Worm (Caenorhabditis elegans) whole organism, L1 larva: ENCODE results near the gene dmd-3.

Source experiments
- C16A3.4 ChIP-seq: fragments of 150-350 bp; optimal IDR thresholded peaks from 2 replicates; lab custom pipeline; 2014; ENCODE audit warnings: missing biosample characterization, missing genetic modification characterization
- F16B12.6 ChIP-seq: fragments of 150-350 bp; optimal IDR thresholded peaks from 2 replicates; lab custom pipeline; 2014; ENCODE audit warnings: missing biosample characterization, missing genetic modification characterization
- Y116A8C.19 ChIP-seq: sonication (generic microtip); optimal IDR thresholded peaks from 2 replicates; lab custom pipeline; 2016; ENCODE audit warnings: missing compliant biosample characterization, missing genetic modification characterization, borderline replicate concordance
- aha-1 ChIP-seq: fragments of 150-350 bp; optimal IDR thresholded peaks from 2 replicates; lab custom pipeline; 2014; ENCODE audit warnings: missing biosample characterization, missing genetic modification characterization
- aly-2 ChIP-seq: fragments of 150-350 bp; optimal IDR thresholded peaks from 2 replicates; lab custom pipeline; 2014; ENCODE audit warnings: missing biosample characterization, missing genetic modification characterization
- blmp-1 ChIP-seq: fragments of 150-350 bp; optimal IDR thresholded peaks from 2 replicates; lab custom pipeline; 2014; ENCODE audit warnings: missing biosample characterization, missing genetic modification characterization
- ceh-82 ChIP-seq, 3 experiments: fragments of 150-350 bp in 1 of 3; sonication (generic microtip) in 2 of 3; optimal IDR thresholded peaks; 2 replicates each; lab custom pipeline; 2014 to 2017; ENCODE audit warnings: missing biosample characterization in 3 of 3, missing genetic modification characterization in 3 of 3
- ceh-88 ChIP-seq: fragments of 200-800 bp; sonication (Bioruptor generic); IDR thresholded peaks from 2 replicates; pipeline ENCODE4 v1.3.6; 2022; ENCODE audit warnings: missing genetic modification characterization, missing compliant biosample characterization
- dpl-1 ChIP-seq, 3 experiments: fragments of 150-350 bp in 2 of 3; sonication (generic microtip) in 1 of 3; optimal IDR thresholded peaks; 2 replicates each; lab custom pipeline; 2014 to 2017; ENCODE audit warnings: missing biosample characterization in 3 of 3, missing genetic modification characterization in 3 of 3, missing genetic modification reagents in 3 of 3
- dsc-1 ChIP-seq: sonication (generic microtip); optimal IDR thresholded peaks from 2 replicates; lab custom pipeline; 2016; ENCODE audit warnings: mild to moderate bottlenecking, missing genetic modification characterization, missing compliant biosample characterization
- efl-1 ChIP-seq, 4 experiments: fragments of 150-350 bp; optimal IDR thresholded peaks in 3 of 4; peaks in 1 of 4; 1 replicate in 1 of 4; 2 replicates in 3 of 4; lab custom pipeline; 2014; ENCODE audit warnings: missing biosample characterization in 2 of 4, missing genetic modification characterization in 2 of 4, missing genetic modification reagents in 2 of 4
- fkh-10 ChIP-seq: sonication (generic microtip); optimal IDR thresholded peaks from 2 replicates; lab custom pipeline; 2017; ENCODE audit warnings: missing biosample characterization, missing genetic modification reagents, missing genetic modification characterization
- fkh-4 ChIP-seq: sonication (generic microtip); optimal IDR thresholded peaks from 2 replicates; lab custom pipeline; 2016; ENCODE audit warnings: missing compliant biosample characterization, missing genetic modification characterization, borderline replicate concordance
- fkh-8 ChIP-seq: sonication (generic microtip); optimal IDR thresholded peaks from 2 replicates; lab custom pipeline; 2016; ENCODE audit warnings: mild to moderate bottlenecking, missing genetic modification characterization, missing compliant biosample characterization
- fos-1 ChIP-seq: fragments of 150-350 bp; optimal IDR thresholded peaks from 2 replicates; lab custom pipeline; 2014; ENCODE audit warnings: missing biosample characterization, missing genetic modification characterization
- grh-1 ChIP-seq: fragments of 200-800 bp; sonication (Bioruptor generic); IDR thresholded peaks from 2 replicates; pipeline ENCODE4 v1.3.6; 2022; ENCODE audit warnings: missing genetic modification reagents, missing genetic modification characterization, missing compliant biosample characterization
- hlh-17 ChIP-seq: fragments of 200-800 bp; sonication (Bioruptor generic); optimal IDR thresholded peaks from 2 replicates; lab custom pipeline; 2018; ENCODE audit warnings: missing genetic modification characterization, mild to moderate bottlenecking, missing compliant biosample characterization, moderate library complexity, borderline replicate concordance
- hlh-4 ChIP-seq: sonication (generic microtip); optimal IDR thresholded peaks from 2 replicates; lab custom pipeline; 2016; ENCODE audit warnings: mild to moderate bottlenecking, missing genetic modification characterization, missing compliant biosample characterization
- hpl-2 ChIP-seq: fragments of 150-350 bp; optimal IDR thresholded peaks from 2 replicates; lab custom pipeline; 2014; ENCODE audit warnings: missing biosample characterization, missing genetic modification reagents, missing genetic modification characterization
- irx-1 ChIP-seq: sonication (generic microtip); optimal IDR thresholded peaks from 2 replicates; lab custom pipeline; 2016; ENCODE audit warnings: missing genetic modification characterization, missing compliant biosample characterization
- isw-1 ChIP-seq: fragments of 200-800 bp; sonication (Bioruptor generic); IDR thresholded peaks from 2 replicates; pipeline ENCODE4 v1.3.6; 2022; ENCODE audit warnings: missing genetic modification characterization, missing compliant biosample characterization
- lin-35 ChIP-seq, 2 experiments: fragments of 150-350 bp; optimal IDR thresholded peaks; 2 replicates each; lab custom pipeline; 2014; ENCODE audit warnings: missing biosample characterization in 2 of 2, missing genetic modification characterization in 2 of 2, missing genetic modification reagents in 2 of 2
- lsy-2 ChIP-seq, 2 experiments: fragments of 150-350 bp; optimal IDR thresholded peaks; 2 replicates each; lab custom pipeline; 2014; ENCODE audit warnings: missing biosample characterization in 2 of 2, missing genetic modification characterization in 2 of 2
- mdl-1 ChIP-seq, 2 experiments: fragments of 150-350 bp; optimal IDR thresholded peaks; 2 replicates each; lab custom pipeline; 2014 to 2017; ENCODE audit warnings: missing biosample characterization in 2 of 2, missing genetic modification characterization in 2 of 2, inconsistent platforms in 1 of 2
- mef-2 ChIP-seq: fragments of 150-350 bp; optimal IDR thresholded peaks from 2 replicates; lab custom pipeline; 2014; ENCODE audit warnings: missing biosample characterization, missing genetic modification characterization
- mep-1 ChIP-seq: fragments of 150-350 bp; optimal IDR thresholded peaks from 2 replicates; lab custom pipeline; 2014; ENCODE audit warnings: missing biosample characterization, missing genetic modification characterization
- nhr-11 ChIP-seq: fragments of 150-350 bp; optimal IDR thresholded peaks from 2 replicates; lab custom pipeline; 2014; ENCODE audit warnings: missing biosample characterization, missing genetic modification characterization
- nhr-19 ChIP-seq: fragments of 200-800 bp; sonication (Bioruptor generic); conservative IDR thresholded peaks from 2 replicates; pipeline ENCODE4 v1.3.6; 2022; ENCODE audit warnings: missing genetic modification characterization, missing compliant biosample characterization
- nhr-47 ChIP-seq: sonication (generic microtip); optimal IDR thresholded peaks from 2 replicates; lab custom pipeline; 2016; ENCODE audit warnings: mild to moderate bottlenecking, missing genetic modification characterization, moderate library complexity, missing compliant biosample characterization
- nhr-71 ChIP-seq: sonication (generic microtip); optimal IDR thresholded peaks from 2 replicates; lab custom pipeline; 2016; ENCODE audit warnings: mild to moderate bottlenecking, missing genetic modification characterization, moderate library complexity, missing compliant biosample characterization
- nhr-77 ChIP-seq: fragments of 150-350 bp; optimal IDR thresholded peaks from 2 replicates; lab custom pipeline; 2014; ENCODE audit warnings: missing biosample characterization, missing genetic modification characterization
- nhr-84 ChIP-seq: sonication (generic microtip); optimal IDR thresholded peaks from 2 replicates; lab custom pipeline; 2017; ENCODE audit warnings: missing biosample characterization, missing genetic modification characterization
- nhr-85 ChIP-seq: sonication (generic microtip); peaks from one replicate; lab custom pipeline; 2016; ENCODE audit warnings: missing genetic modification characterization, inconsistent platforms, missing compliant biosample characterization
- nhr-90 ChIP-seq: sonication (generic microtip); optimal IDR thresholded peaks from 2 replicates; lab custom pipeline; 2016; ENCODE audit warnings: mild to moderate bottlenecking, missing genetic modification characterization, missing compliant biosample characterization; ENCODE audit not compliant: poor library complexity
- skn-1 ChIP-seq: fragments of 150-350 bp; optimal IDR thresholded peaks from 2 replicates; lab custom pipeline; 2014; ENCODE audit warnings: missing biosample characterization, missing genetic modification characterization
- snpc-4 ChIP-seq: fragments of 150-350 bp; optimal IDR thresholded peaks from 2 replicates; lab custom pipeline; 2014; ENCODE audit warnings: missing biosample characterization, missing genetic modification characterization
- snu-23 ChIP-seq: sonication (generic microtip); optimal IDR thresholded peaks from 2 replicates; lab custom pipeline; 2016; ENCODE audit warnings: missing genetic modification characterization, missing compliant biosample characterization
- sup-37 ChIP-seq: fragments of 200-800 bp; sonication (Bioruptor generic); optimal IDR thresholded peaks from 2 replicates; lab custom pipeline; 2018; ENCODE audit warnings: mild to moderate bottlenecking, missing genetic modification characterization, missing compliant biosample characterization
- swsn-7 ChIP-seq: sonication (generic microtip); optimal IDR thresholded peaks from 2 replicates; lab custom pipeline; 2016; ENCODE audit warnings: missing genetic modification characterization, missing compliant biosample characterization
- tbx-2 ChIP-seq: sonication (generic microtip); optimal IDR thresholded peaks from 2 replicates; lab custom pipeline; 2016; ENCODE audit warnings: missing genetic modification characterization, missing compliant biosample characterization
- unc-130 ChIP-seq: fragments of 150-350 bp; optimal IDR thresholded peaks from 2 replicates; lab custom pipeline; 2017; ENCODE audit warnings: missing biosample characterization, missing genetic modification characterization, inconsistent platforms
- unc-30 ChIP-seq: sonication (generic microtip); optimal IDR thresholded peaks from 2 replicates; lab custom pipeline; 2017; ENCODE audit warnings: missing biosample characterization, missing genetic modification characterization
- unc-86 ChIP-seq: sonication (generic microtip); optimal IDR thresholded peaks from 2 replicates; lab custom pipeline; 2016; ENCODE audit warnings: missing genetic modification characterization, missing compliant biosample characterization
- unc-98 ChIP-seq: fragments of 200-800 bp; sonication (Bioruptor generic); IDR thresholded peaks from 2 replicates; pipeline ENCODE4 v1.3.6; 2022; ENCODE audit warnings: missing genetic modification characterization, missing compliant biosample characterization
- xbp-1 ChIP-seq: sonication (generic microtip); optimal IDR thresholded peaks from 2 replicates; lab custom pipeline; 2016; ENCODE audit warnings: missing genetic modification characterization, missing compliant biosample characterization
- zip-4 ChIP-seq: fragments of 200-800 bp; sonication (Bioruptor generic); optimal IDR thresholded peaks from 2 replicates; lab custom pipeline; 2018; ENCODE audit warnings: mild to moderate bottlenecking, missing genetic modification characterization, moderate library complexity, missing compliant biosample characterization

Gene dmd-3

ce11 chrV:19664574-19664973, 9.5 kb upstream of the dmd-3 start:
- TF ChIP-seq xbp-1: no peak
- no peak for TF ChIP-seq nhr-85 (tag; lab: Kevin White, UChicago)
- TF ChIP-seq Y116A8C.19: no peak
- no peak for TF ChIP-seq unc-130 (tag; lab: Kevin White, UChicago)
- no peak for TF ChIP-seq grh-1
- TF ChIP-seq zip-4: no peak
- TF ChIP-seq nhr-71 (tag; lab: Kevin White, UChicago): no peak
- TF ChIP-seq nhr-84 (tag; lab: Kevin White, UChicago): no peak
- TF ChIP-seq hlh-4: no peak
- no peak for TF ChIP-seq fkh-10 (GFP tag; lab: Kevin White, UChicago)
- TF ChIP-seq, all 84 proteins: peak for 0

- no peak for TF ChIP-seq efl-1 (optimal IDR thresholded peaks at IDR 0.05; lab: Kevin White, UChicago)
- peak in 1 of 2 experiments; percentile 25 for TF ChIP-seq efl-1 (GFP tag; optimal IDR thresholded peaks at IDR 0.05 in 1 of 2; lab: Kevin White, UChicago)
- TF ChIP-seq unc-130 (tag; lab: Kevin White, UChicago): no peak
These were observed 9.4 kb downstream of the dmd-3 start, which contains the start of gene Y43F8C.9 for ce11 chrV:19645572-19646155. Gene Y43F8C.9, plus strand, starts transcription at chrV:19646105.

- TF ChIP-seq aly-2 (tag; lab: Kevin White, UChicago) (peak; percentile 25), lin-35 (GFP tag; optimal IDR thresholded peaks at IDR 0.05; lab: Kevin White, UChicago) (peak; percentile 65 to 70), nhr-19 (GFP tag; lab: Robert Waterston, UW) (peak; percentile 50), blmp-1 (tag; lab: Kevin White, UChicago) (peak; percentile 33), hlh-17 (GFP tag; lab: Kevin White, UChicago) (no peak), sup-37 (GFP tag; lab: Kevin White, UChicago) (no peak), ceh-88 (GFP tag; lab: Robert Waterston, UW) (no peak), tbx-2 (peak; percentile 45), Y116A8C.19 (no peak), nhr-85 (tag; lab: Kevin White, UChicago) (peak; percentile 29), dsc-1 (peak; percentile 58), fkh-4 (no peak), snpc-4 (tag; lab: Kevin White, UChicago) (peak; percentile 54), nhr-90 (tag; lab: Kevin White, UChicago) (peak; percentile 6), nhr-47 (tag; lab: Kevin White, UChicago) (peak; percentile 66), mep-1 (tag; lab: Kevin White, UChicago) (peak; percentile 70), dpl-1 (GFP tag; optimal IDR thresholded peaks at IDR 0.05; lab: Kevin White, UChicago) (peak; percentile 25 to 63 (median 60)), hpl-2 (no peak), aha-1 (tag; lab: Kevin White, UChicago) (no peak), lsy-2 (tag; optimal IDR thresholded peaks at IDR 0.05; lab: Kevin White, UChicago) (peak; percentile 97 to 98), mdl-1 (tag; optimal IDR thresholded peaks at IDR 0.05; lab: Kevin White, UChicago) (peak in 1 of 2 experiments; percentile 5), F16B12.6 (tag; lab: Kevin White, UChicago) (peak; percentile 91), unc-98 (GFP tag; lab: Robert Waterston, UW) (no peak), mef-2 (no peak), fos-1 (no peak), nhr-77 (tag; lab: Kevin White, UChicago) (peak; percentile 39), nhr-71 (tag; lab: Kevin White, UChicago) (no peak), C16A3.4 (peak; percentile 36), ceh-82 (tag; optimal IDR thresholded peaks at IDR 0.05; lab: Kevin White, UChicago) (peak; percentile 17 to 71 (median 24)), unc-130 (tag; lab: Kevin White, UChicago) (peak; percentile 17), fkh-8 (tag; lab: Kevin White, UChicago) (peak; percentile 10), nhr-11 (no peak), irx-1 (tag; lab: Kevin White, UChicago) (peak; percentile 3), unc-86 (tag; lab: Kevin White, UChicago) (peak; percentile 37), xbp-1 (peak; percentile 43), snu-23 (GFP tag; lab: Kevin White, UChicago) (peak; percentile 74), isw-1 (GFP tag; lab: Robert Waterston, UW) (peak; percentile 51), unc-30 (no peak), efl-1 (optimal IDR thresholded peaks at IDR 0.05; lab: Kevin White, UChicago) (peak; percentile 57 to 62), efl-1 (GFP tag; optimal IDR thresholded peaks at IDR 0.05 in 1 of 2; lab: Kevin White, UChicago) (peak; percentile 69 to 96), fkh-10 (GFP tag; lab: Kevin White, UChicago) (peak; percentile 25), skn-1 (tag; lab: Kevin White, UChicago) (peak; percentile 43), swsn-7 (tag; lab: Kevin White, UChicago) (peak; percentile 51)
These were observed 11.1 kb downstream of the dmd-3 start, which contains the start of the genes Y43F8C.7 and mrps-28 for ce11 chrV:19643903-19644302. Gene Y43F8C.7, minus strand, starts transcription at chrV:19644030. Gene mrps-28, plus strand, starts transcription at chrV:19644239.
